Worm (Caenorhabditis elegans) whole organism, L1 larva: Measurements from ENCODE around the gene gpr-1.

Experiments used
- C04F5.9 ChIP-seq: sonication (generic microtip); optimal IDR thresholded peaks from 2 replicates; lab custom pipeline; 2016; ENCODE audit warnings: missing genetic modification characterization, missing compliant biosample characterization
- C16A3.4 ChIP-seq: fragments of 150-350 bp; optimal IDR thresholded peaks from 2 replicates; lab custom pipeline; 2014; ENCODE audit warnings: missing biosample characterization, missing genetic modification characterization
- F16B12.6 ChIP-seq: fragments of 150-350 bp; optimal IDR thresholded peaks from 2 replicates; lab custom pipeline; 2014; ENCODE audit warnings: missing biosample characterization, missing genetic modification characterization
- aha-1 ChIP-seq: fragments of 150-350 bp; optimal IDR thresholded peaks from 2 replicates; lab custom pipeline; 2014; ENCODE audit warnings: missing biosample characterization, missing genetic modification characterization
- ama-1 ChIP-seq: fragments of 150-350 bp; optimal IDR thresholded peaks from 2 replicates; lab custom pipeline; 2014
- blmp-1 ChIP-seq: fragments of 150-350 bp; optimal IDR thresholded peaks from 2 replicates; lab custom pipeline; 2014; ENCODE audit warnings: missing biosample characterization, missing genetic modification characterization
- ceh-82 ChIP-seq, 3 experiments: fragments of 150-350 bp in 1 of 3; sonication (generic microtip) in 2 of 3; optimal IDR thresholded peaks; 2 replicates each; lab custom pipeline; 2014 to 2017; ENCODE audit warnings: missing biosample characterization in 3 of 3, missing genetic modification characterization in 3 of 3
- ceh-90 ChIP-seq: sonication (generic microtip); optimal IDR thresholded peaks from 2 replicates; lab custom pipeline; 2016; ENCODE audit warnings: missing genetic modification characterization, missing compliant biosample characterization
- dsc-1 ChIP-seq: sonication (generic microtip); optimal IDR thresholded peaks from 2 replicates; lab custom pipeline; 2016; ENCODE audit warnings: mild to moderate bottlenecking, missing genetic modification characterization, missing compliant biosample characterization
- efl-1 ChIP-seq, 4 experiments: fragments of 150-350 bp; optimal IDR thresholded peaks in 3 of 4; peaks in 1 of 4; 1 replicate in 1 of 4; 2 replicates in 3 of 4; lab custom pipeline; 2014; ENCODE audit warnings: missing biosample characterization in 2 of 4, missing genetic modification characterization in 2 of 4, missing genetic modification reagents in 2 of 4
- efl-3 ChIP-seq: fragments of 200-800 bp; sonication (Bioruptor generic); optimal IDR thresholded peaks from 2 replicates; lab custom pipeline; 2018; ENCODE audit warnings: mild to moderate bottlenecking, missing genetic modification characterization, missing compliant biosample characterization
- elt-2 ChIP-seq: sonication (generic microtip); optimal IDR thresholded peaks from 2 replicates; lab custom pipeline; 2016; ENCODE audit warnings: missing genetic modification characterization, mild to moderate bottlenecking, inconsistent platforms, missing compliant biosample characterization, missing genetic modification reagents
- fkh-4 ChIP-seq: sonication (generic microtip); optimal IDR thresholded peaks from 2 replicates; lab custom pipeline; 2016; ENCODE audit warnings: missing compliant biosample characterization, missing genetic modification characterization, borderline replicate concordance
- fkh-8 ChIP-seq: sonication (generic microtip); optimal IDR thresholded peaks from 2 replicates; lab custom pipeline; 2016; ENCODE audit warnings: mild to moderate bottlenecking, missing genetic modification characterization, missing compliant biosample characterization
- grh-1 ChIP-seq: fragments of 200-800 bp; sonication (Bioruptor generic); IDR thresholded peaks from 2 replicates; pipeline ENCODE4 v1.3.6; 2022; ENCODE audit warnings: missing genetic modification reagents, missing genetic modification characterization, missing compliant biosample characterization
- hlh-4 ChIP-seq: sonication (generic microtip); optimal IDR thresholded peaks from 2 replicates; lab custom pipeline; 2016; ENCODE audit warnings: mild to moderate bottlenecking, missing genetic modification characterization, missing compliant biosample characterization
- irx-1 ChIP-seq: sonication (generic microtip); optimal IDR thresholded peaks from 2 replicates; lab custom pipeline; 2016; ENCODE audit warnings: missing genetic modification characterization, missing compliant biosample characterization
- lin-14 ChIP-seq: fragments of 200-800 bp; sonication (Bioruptor generic); optimal IDR thresholded peaks from 2 replicates; lab custom pipeline; 2018; ENCODE audit warnings: mild to moderate bottlenecking, missing genetic modification characterization, moderate library complexity, missing compliant biosample characterization
- lin-15B ChIP-seq: fragments of 150-350 bp; sonication (generic microtip); optimal IDR thresholded peaks from 3 replicates; lab custom pipeline; 2014; ENCODE audit warnings: missing biosample characterization, missing genetic modification characterization
- lsy-2 ChIP-seq, 2 experiments: fragments of 150-350 bp; optimal IDR thresholded peaks; 2 replicates each; lab custom pipeline; 2014; ENCODE audit warnings: missing biosample characterization in 2 of 2, missing genetic modification characterization in 2 of 2
- mab-9 ChIP-seq: fragments of 200-800 bp; sonication (Bioruptor generic); IDR thresholded peaks from 2 replicates; pipeline ENCODE4 v1.3.6; 2022; ENCODE audit warnings: missing genetic modification reagents, missing genetic modification characterization, missing compliant biosample characterization
- mdl-1 ChIP-seq, 2 experiments: fragments of 150-350 bp; optimal IDR thresholded peaks; 2 replicates each; lab custom pipeline; 2014 to 2017; ENCODE audit warnings: missing biosample characterization in 2 of 2, missing genetic modification characterization in 2 of 2, inconsistent platforms in 1 of 2
- mef-2 ChIP-seq: fragments of 150-350 bp; optimal IDR thresholded peaks from 2 replicates; lab custom pipeline; 2014; ENCODE audit warnings: missing biosample characterization, missing genetic modification characterization
- mep-1 ChIP-seq: fragments of 150-350 bp; optimal IDR thresholded peaks from 2 replicates; lab custom pipeline; 2014; ENCODE audit warnings: missing biosample characterization, missing genetic modification characterization
- nhr-11 ChIP-seq: fragments of 150-350 bp; optimal IDR thresholded peaks from 2 replicates; lab custom pipeline; 2014; ENCODE audit warnings: missing biosample characterization, missing genetic modification characterization
- nhr-19 ChIP-seq: fragments of 200-800 bp; sonication (Bioruptor generic); conservative IDR thresholded peaks from 2 replicates; pipeline ENCODE4 v1.3.6; 2022; ENCODE audit warnings: missing genetic modification characterization, missing compliant biosample characterization
- nhr-20 ChIP-seq: sonication (generic microtip); optimal IDR thresholded peaks from 2 replicates; lab custom pipeline; 2016; ENCODE audit warnings: mild to moderate bottlenecking, missing genetic modification characterization, missing compliant biosample characterization
- nhr-237 ChIP-seq: fragments of 150-350 bp; optimal IDR thresholded peaks from 2 replicates; lab custom pipeline; 2014; ENCODE audit warnings: missing biosample characterization, missing genetic modification characterization
- nhr-71 ChIP-seq: sonication (generic microtip); optimal IDR thresholded peaks from 2 replicates; lab custom pipeline; 2016; ENCODE audit warnings: mild to moderate bottlenecking, missing genetic modification characterization, moderate library complexity, missing compliant biosample characterization
- nhr-76 ChIP-seq: sonication (generic microtip); optimal IDR thresholded peaks from 2 replicates; lab custom pipeline; 2017; ENCODE audit warnings: missing biosample characterization, missing genetic modification characterization
- nhr-77 ChIP-seq: fragments of 150-350 bp; optimal IDR thresholded peaks from 2 replicates; lab custom pipeline; 2014; ENCODE audit warnings: missing biosample characterization, missing genetic modification characterization
- nhr-84 ChIP-seq: sonication (generic microtip); optimal IDR thresholded peaks from 2 replicates; lab custom pipeline; 2017; ENCODE audit warnings: missing biosample characterization, missing genetic modification characterization
- snu-23 ChIP-seq: sonication (generic microtip); optimal IDR thresholded peaks from 2 replicates; lab custom pipeline; 2016; ENCODE audit warnings: missing genetic modification characterization, missing compliant biosample characterization
- sptf-1 ChIP-seq: fragments of 150-350 bp; optimal IDR thresholded peaks from 2 replicates; lab custom pipeline; 2014; ENCODE audit warnings: missing biosample characterization, missing genetic modification characterization
- swsn-7 ChIP-seq: sonication (generic microtip); optimal IDR thresholded peaks from 2 replicates; lab custom pipeline; 2016; ENCODE audit warnings: missing genetic modification characterization, missing compliant biosample characterization
- tlp-1 ChIP-seq: fragments of 150-350 bp; optimal IDR thresholded peaks from 2 replicates; lab custom pipeline; 2014; ENCODE audit warnings: missing biosample characterization, missing genetic modification characterization
- unc-30 ChIP-seq: sonication (generic microtip); optimal IDR thresholded peaks from 2 replicates; lab custom pipeline; 2017; ENCODE audit warnings: missing biosample characterization, missing genetic modification characterization
- unc-98 ChIP-seq: fragments of 200-800 bp; sonication (Bioruptor generic); IDR thresholded peaks from 2 replicates; pipeline ENCODE4 v1.3.6; 2022; ENCODE audit warnings: missing genetic modification characterization, missing compliant biosample characterization
- zip-4 ChIP-seq: fragments of 200-800 bp; sonication (Bioruptor generic); optimal IDR thresholded peaks from 2 replicates; lab custom pipeline; 2018; ENCODE audit warnings: mild to moderate bottlenecking, missing genetic modification characterization, moderate library complexity, missing compliant biosample characterization

The gpr-1 gene

DNA sequence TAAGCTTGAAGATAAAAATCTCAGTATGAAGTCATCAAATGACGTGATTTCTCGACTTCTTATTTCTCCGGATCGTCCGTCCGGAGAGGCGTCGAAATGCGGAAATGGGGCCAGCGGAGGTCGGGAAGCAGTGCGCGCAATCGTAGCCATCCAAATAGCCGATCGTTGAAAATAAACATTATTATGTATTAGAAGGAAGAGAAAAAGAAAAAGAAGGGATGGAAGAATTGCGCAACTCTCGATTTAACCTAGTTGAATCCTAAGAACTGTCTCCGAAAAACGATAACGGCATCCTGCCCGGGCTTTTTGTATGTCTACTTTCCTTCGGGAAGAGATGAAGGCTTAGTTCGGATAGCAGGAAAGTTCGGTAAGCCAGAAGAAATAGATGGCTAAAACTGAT, 26.6 kb upstream of the gpr-1 start:
- TF ChIP-seq lin-15B (tag; lab: Kevin White, UChicago) (no peak), blmp-1 (peak; percentile 93)
- TF ChIP-seq, all 84 proteins: peak for 1

ce11 chrIII:8605532-8605931, 23.2 kb upstream of the gpr-1 start, which contains the start of gene C06E1.1:
TSS of gene C06E1.1 (plus strand) at chrIII:8605832.
- TF ChIP-seq lin-14 (no peak), nhr-19 (no peak), lsy-2 (tag; optimal IDR thresholded peaks at IDR 0.05; lab: Kevin White, UChicago) (no peak), nhr-77 (tag; lab: Kevin White, UChicago) (no peak), unc-30 (tag; lab: Kevin White, UChicago) (no peak), sptf-1 (tag; lab: Kevin White, UChicago) (no peak), ceh-82 (tag; optimal IDR thresholded peaks at IDR 0.05; lab: Kevin White, UChicago) (no peak), nhr-20 (tag; lab: Kevin White, UChicago) (no peak), mef-2 (tag; lab: Kevin White, UChicago) (no peak), elt-2 (tag; lab: Kevin White, UChicago) (no peak), aha-1 (tag; lab: Kevin White, UChicago) (no peak)

DNA sequence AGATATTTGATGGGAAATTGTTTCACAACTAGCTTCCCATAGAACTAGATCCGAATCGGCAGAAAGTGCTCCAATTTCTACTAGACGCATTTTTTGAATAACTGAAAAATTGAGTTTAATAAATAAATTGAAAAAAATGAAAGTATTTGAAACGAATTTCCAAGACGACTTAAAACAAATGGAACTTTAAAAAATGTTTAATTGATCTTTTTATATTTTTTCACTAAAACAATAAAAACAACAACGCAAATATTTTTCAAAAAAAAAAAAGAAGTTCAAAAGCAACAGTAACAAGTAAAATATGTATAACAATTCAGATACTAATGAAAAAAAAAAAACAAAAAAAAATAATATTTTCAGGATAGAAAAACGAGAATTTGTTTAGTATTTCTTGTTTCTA, 19.0 kb upstream of the gpr-1 start, which contains the start of gene C06E1.9:
C06E1.9 (minus strand) TSS at position 101 of the 400 bp plus-strand sequence.
- TF ChIP-seq efl-3 (GFP tag; lab: Kevin White, UChicago) = no peak
- no peak for TF ChIP-seq dsc-1 (tag; lab: Kevin White, UChicago)
- TF ChIP-seq mab-9 (GFP tag; lab: Robert Waterston, UW) = no peak
- TF ChIP-seq efl-1 (optimal IDR thresholded peaks at IDR 0.05; lab: Kevin White, UChicago) = no peak
- no peak for TF ChIP-seq efl-1 (GFP tag; optimal IDR thresholded peaks at IDR 0.05 in 1 of 2; lab: Kevin White, UChicago)
- TF ChIP-seq nhr-11 (tag; lab: Kevin White, UChicago) = no peak
- TF ChIP-seq nhr-77 (tag; lab: Kevin White, UChicago) = no peak
- TF ChIP-seq aha-1 (tag; lab: Kevin White, UChicago) = no peak
- no peak for TF ChIP-seq F16B12.6
- no peak for TF ChIP-seq mdl-1 (tag; optimal IDR thresholded peaks at IDR 0.05; lab: Kevin White, UChicago)
- TF ChIP-seq fkh-8 (tag; lab: Kevin White, UChicago) = no peak
- TF ChIP-seq C16A3.4 (tag; lab: Kevin White, UChicago) = no peak
- no peak for TF ChIP-seq mep-1
- no peak for TF ChIP-seq nhr-237
- TF ChIP-seq sptf-1 (tag; lab: Kevin White, UChicago) = no peak
- no peak for TF ChIP-seq snu-23 (GFP tag; lab: Kevin White, UChicago)
- no peak for TF ChIP-seq blmp-1
- no peak for TF ChIP-seq nhr-71 (tag; lab: Kevin White, UChicago)
- TF ChIP-seq ama-1 (lab: Kevin White, UChicago) = no peak
- TF ChIP-seq C04F5.9 (tag; lab: Kevin White, UChicago) = no peak
- TF ChIP-seq fkh-4 (tag; lab: Kevin White, UChicago) = no peak

ce11 chrIII:8611282-8611681, 17.4 kb upstream of the gpr-1 start:
- TF ChIP-seq efl-1 (optimal IDR thresholded peaks at IDR 0.05; lab: Kevin White, UChicago) (no peak), efl-1 (GFP tag; optimal IDR thresholded peaks at IDR 0.05 in 1 of 2; lab: Kevin White, UChicago) (peak in 1 of 2 experiments; percentile 23), mef-2 (tag; lab: Kevin White, UChicago) (no peak)

DNA sequence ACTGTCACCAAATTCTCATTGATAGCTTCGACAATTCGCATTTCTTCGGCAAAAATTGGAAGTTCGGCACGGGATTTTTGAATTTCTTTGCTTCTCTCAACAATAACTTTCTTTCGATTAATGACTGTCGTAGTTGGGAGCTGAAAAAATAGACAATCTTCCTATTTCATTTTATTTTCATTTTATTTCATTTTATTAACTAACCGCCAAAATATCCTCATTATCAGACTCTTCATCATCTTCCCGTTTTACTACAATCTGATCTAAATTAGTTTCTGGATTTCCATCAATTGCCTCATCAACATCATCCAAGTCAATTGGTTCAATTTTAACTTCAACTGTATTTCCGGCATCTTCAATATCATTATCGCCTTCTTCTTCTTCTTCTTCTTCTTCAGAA, 15.2 kb upstream of the gpr-1 start:
- TF ChIP-seq irx-1 (tag; lab: Kevin White, UChicago) = no peak
- TF ChIP-seq nhr-84 (tag; lab: Kevin White, UChicago) = no peak
- TF ChIP-seq nhr-76 (tag; lab: Kevin White, UChicago) = no peak
- no peak for TF ChIP-seq lsy-2 (tag; optimal IDR thresholded peaks at IDR 0.05; lab: Kevin White, UChicago)
- TF ChIP-seq ceh-90 (tag; lab: Kevin White, UChicago) = no peak
- TF ChIP-seq unc-98 (GFP tag; lab: Robert Waterston, UW) = no peak
- TF ChIP-seq hlh-4 = no peak
- no peak for TF ChIP-seq zip-4 (GFP tag; lab: Kevin White, UChicago)
- no peak for TF ChIP-seq grh-1 (GFP tag; lab: Robert Waterston, UW)
- TF ChIP-seq swsn-7 (tag; lab: Kevin White, UChicago) = no peak
- TF ChIP-seq tlp-1 (tag; lab: Kevin White, UChicago) = no peak
